Fruit fly (Drosophila melanogaster): ENCODE results near the gene Mettl3.

Mettl3 gene

dm6 chr3R:24073703-24074102 is 41.7 kb downstream of the Mettl3 start (continued):
- TF ChIP-seq NC2β (GFP tag; optimal IDR thresholded peaks at IDR 0.05): no peak
- no peak for TF ChIP-seq CG12155 (GFP tag; optimal IDR thresholded peaks at IDR 0.05)
- no peak for TF ChIP-seq ato (GFP tag; IDR thresholded peaks at IDR 0.05; ENCODE audit: partially characterized antibody)
- TF ChIP-seq odd (GFP tag; optimal IDR thresholded peaks at IDR 0.05): peak; percentile 1
- TF ChIP-seq pb (GFP tag; optimal IDR thresholded peaks at IDR 0.05): no peak
- TF ChIP-seq Oaz (GFP tag; IDR thresholded peaks at IDR 0.05): no peak
- no peak for TF ChIP-seq CG13624 (GFP tag; optimal IDR thresholded peaks at IDR 0.05)
- no peak for TF ChIP-seq ftz-f1 (GFP tag; optimal IDR thresholded peaks at IDR 0.05)
- no peak for TF ChIP-seq ab (GFP tag; optimal IDR thresholded peaks at IDR 0.05)
- peak; percentile 30 for TF ChIP-seq lilli (GFP tag; optimal IDR thresholded peaks at IDR 0.05)
- TF ChIP-seq tll (GFP tag; optimal IDR thresholded peaks at IDR 0.05): no peak
- TF ChIP-seq Doc2 (GFP tag; IDR thresholded peaks at IDR 0.05): no peak
- TF ChIP-seq Stat92E (GFP tag; optimal IDR thresholded peaks at IDR 0.05): no peak
- 0 out of 3 replicates have a peak, but pooled peaks have one; percentile 45 for TF ChIP-seq dysf (GFP tag; IDR thresholded peaks at IDR 0.05)
- no peak for TF ChIP-seq CG6854 (GFP tag; optimal IDR thresholded peaks at IDR 0.05)
- TF ChIP-seq CG5245 (GFP tag; optimal IDR thresholded peaks at IDR 0.05): no peak
- TF ChIP-seq Xbp1 (GFP tag; optimal IDR thresholded peaks at IDR 0.05): no peak
- TF ChIP-seq crp (GFP tag; optimal IDR thresholded peaks at IDR 0.05): no peak
- peak; percentile 53; the same call in 1 of the 2 replicates for TF ChIP-seq slbo (GFP tag; IDR thresholded peaks at IDR 0.05)
- TF ChIP-seq wor (GFP tag; IDR thresholded peaks at IDR 0.05): no peak
- no peak for TF ChIP-seq fd64A (GFP tag; optimal IDR thresholded peaks at IDR 0.05)
- TF ChIP-seq mirr (GFP tag; optimal IDR thresholded peaks at IDR 0.05): no peak
- no peak for TF ChIP-seq maf-S (GFP tag; optimal IDR thresholded peaks at IDR 0.05)
- peak in 1 of 2 experiments; percentile 13 for TF ChIP-seq Pdp1 (GFP tag; optimal IDR thresholded peaks at IDR 0.05)
- no peak for TF ChIP-seq CG10209 (GFP tag; optimal IDR thresholded peaks at IDR 0.05)
- TF ChIP-seq gsb-n (tag; optimal IDR thresholded peaks at IDR 0.05): no peak
- TF ChIP-seq Fer3 (tag; optimal IDR thresholded peaks at IDR 0.05): peak; percentile 40
- no peak for TF ChIP-seq Dref (GFP tag; IDR thresholded peaks at IDR 0.05)
- TF ChIP-seq CG12104 (GFP tag; optimal IDR thresholded peaks at IDR 0.05): no peak
- peak; percentile 48 for TF ChIP-seq Hmr (GFP tag; optimal IDR thresholded peaks at IDR 0.05)
- peak; percentile 19 for TF ChIP-seq CG15514 (GFP tag; optimal IDR thresholded peaks at IDR 0.05)
- no peak for TF ChIP-seq Trl (optimal IDR thresholded peaks at IDR 0.05)
- no peak for TF ChIP-seq Trl (GFP tag; optimal IDR thresholded peaks at IDR 0.05)
- TF ChIP-seq CG14441 (GFP tag; IDR thresholded peaks at IDR 0.05): no peak
- TF ChIP-seq chm (GFP tag; IDR thresholded peaks at IDR 0.05): no peak
- TF ChIP-seq Taf1 (GFP tag; IDR thresholded peaks at IDR 0.05): no peak
- TF ChIP-seq dmrt99B (tag; optimal IDR thresholded peaks at IDR 0.05): peak; percentile 23
- TF ChIP-seq vvl (GFP tag; IDR thresholded peaks at IDR 0.05): no peak
- no peak for TF ChIP-seq Six4 (GFP tag; optimal IDR thresholded peaks at IDR 0.05)
- no peak for TF ChIP-seq CHES-1-like (GFP tag; optimal IDR thresholded peaks at IDR 0.05)
- no peak for TF ChIP-seq Sin3A (optimal IDR thresholded peaks at IDR 0.05)
- no peak for TF ChIP-seq tio (GFP tag; optimal IDR thresholded peaks at IDR 0.05)
- TF ChIP-seq CG16813 (GFP tag; IDR thresholded peaks at IDR 0.05; ENCODE audit: partially characterized antibody): no peak
- no peak for TF ChIP-seq dm (GFP tag; optimal IDR thresholded peaks at IDR 0.05)
- TF ChIP-seq ken (GFP tag; IDR thresholded peaks at IDR 0.05): no peak
- no peak for TF ChIP-seq dmrt11E (tag; optimal IDR thresholded peaks at IDR 0.05)
- no peak for TF ChIP-seq CG2199 (GFP tag; IDR thresholded peaks at IDR 0.05)
- TF ChIP-seq NFAT (GFP tag; IDR thresholded peaks at IDR 0.05): no peak
- TF ChIP-seq CG4282 (GFP tag; optimal IDR thresholded peaks at IDR 0.05): no peak
- no peak for TF ChIP-seq slou (GFP tag; optimal IDR thresholded peaks at IDR 0.05)
- TF ChIP-seq CG10565 (GFP tag; optimal IDR thresholded peaks at IDR 0.05): no peak
- TF ChIP-seq CG32767 (GFP tag; IDR thresholded peaks at IDR 0.05): no peak
- no peak for TF ChIP-seq Xrp1 (GFP tag; IDR thresholded peaks at IDR 0.05)

All from whole organism, embryonic.